Worm (Caenorhabditis elegans) whole organism, L4/young adult: ENCODE measurements around the gene lgc-49.

Experiments
- W03F9.2 ChIP-seq: fragments of 150-350 bp; optimal IDR thresholded peaks from 2 replicates; lab custom pipeline; 2014; ENCODE audit warnings: missing biosample characterization, missing genetic modification characterization
- dao-5 ChIP-seq: sonication (generic microtip); optimal IDR thresholded peaks from 2 replicates; lab custom pipeline; 2016; ENCODE audit warnings: missing genotype, missing genetic modification characterization, moderate library complexity, missing compliant biosample characterization
- him-1 ChIP-seq: sonication (generic microtip); optimal IDR thresholded peaks from 2 replicates; lab custom pipeline; 2016; ENCODE audit warnings: missing genotype, missing genetic modification reagents, missing genetic modification characterization, missing compliant biosample characterization

The lgc-49 gene

DNA sequence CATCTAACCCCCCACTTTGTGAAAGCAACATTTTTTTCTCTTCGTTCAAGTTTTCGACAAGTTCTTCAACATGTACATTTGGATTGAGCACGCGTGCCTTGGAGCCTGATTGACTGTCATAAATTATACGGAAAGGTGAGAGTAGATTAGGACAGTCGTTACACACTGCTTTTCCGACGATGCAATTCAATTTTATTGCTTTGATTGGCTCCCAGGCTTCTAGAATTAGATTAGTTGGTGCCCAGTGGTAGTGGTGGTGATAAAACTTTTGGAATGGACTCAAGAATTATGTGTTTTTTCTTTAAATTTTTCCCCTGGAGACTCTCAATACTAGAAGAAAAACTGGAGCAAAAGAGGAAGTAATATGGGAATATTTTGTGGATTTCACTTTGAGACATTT lies 13.4 kb downstream of the lgc-49 start:
- no peak for TF ChIP-seq dao-5 (tag; lab: Kevin White, UChicago)
- no peak for TF ChIP-seq him-1 (tag; lab: Kevin White, UChicago)
- TF ChIP-seq W03F9.2 (tag; lab: Kevin White, UChicago) = no peak

DNA sequence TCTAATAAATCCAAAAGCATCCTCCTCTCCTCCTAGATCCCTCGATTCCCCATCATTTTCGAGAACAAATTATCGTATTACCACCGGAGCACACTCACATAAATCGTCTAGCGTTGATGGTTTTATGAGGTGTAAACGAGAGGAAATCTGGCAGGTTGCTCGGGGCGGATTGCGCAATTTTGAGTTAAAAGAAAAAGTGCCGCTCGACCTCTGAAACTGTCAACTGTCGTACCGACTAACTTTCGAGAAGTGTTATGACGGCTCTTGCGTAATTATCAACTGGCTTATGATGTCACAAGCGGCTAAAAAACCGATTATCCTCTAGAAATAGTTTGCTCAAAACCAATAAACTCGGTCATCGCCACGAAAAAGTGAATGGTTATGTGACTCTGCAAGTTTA lies 15.4 kb downstream of the lgc-49 start:
- TF ChIP-seq dao-5 (tag; lab: Kevin White, UChicago) = no peak
- TF ChIP-seq W03F9.2 (tag; lab: Kevin White, UChicago) = no peak

DNA sequence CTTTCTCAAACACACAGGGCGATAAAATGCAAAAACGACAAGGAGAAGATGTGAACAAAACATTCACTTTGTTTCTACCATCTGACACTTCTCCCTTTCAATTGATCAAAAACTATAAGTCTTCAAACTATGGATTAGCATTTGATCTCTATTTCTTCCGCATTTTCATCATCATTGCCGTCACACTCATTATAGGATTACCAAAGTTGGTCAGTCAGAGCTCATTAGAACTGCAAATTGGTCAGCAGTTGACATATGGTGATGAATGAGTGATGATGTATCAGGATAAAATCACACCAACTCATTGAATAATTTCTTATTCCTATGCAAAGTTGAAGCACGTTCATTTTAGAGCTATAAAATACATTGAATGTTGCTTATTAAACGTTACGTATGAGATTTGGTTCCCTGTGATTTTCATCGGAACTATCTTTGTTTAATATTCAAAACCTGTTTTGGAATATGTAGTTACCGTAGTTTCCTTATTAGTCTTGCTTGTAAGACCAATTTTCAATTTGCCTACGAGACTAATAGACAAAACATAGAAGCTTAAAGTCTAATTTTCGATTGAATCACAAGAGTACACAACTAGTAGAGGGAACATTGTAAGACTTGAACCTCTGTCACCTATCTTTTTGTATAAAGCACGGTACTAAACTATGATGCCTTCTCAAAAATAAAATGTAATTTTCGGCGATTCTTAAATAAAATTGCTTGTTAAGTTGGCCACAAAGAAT lies 18.5 kb downstream of the lgc-49 start:
- TF ChIP-seq dao-5 (tag; lab: Kevin White, UChicago) (no peak), W03F9.2 (tag; lab: Kevin White, UChicago) (no peak), him-1 (tag; lab: Kevin White, UChicago) (no peak)

DNA sequence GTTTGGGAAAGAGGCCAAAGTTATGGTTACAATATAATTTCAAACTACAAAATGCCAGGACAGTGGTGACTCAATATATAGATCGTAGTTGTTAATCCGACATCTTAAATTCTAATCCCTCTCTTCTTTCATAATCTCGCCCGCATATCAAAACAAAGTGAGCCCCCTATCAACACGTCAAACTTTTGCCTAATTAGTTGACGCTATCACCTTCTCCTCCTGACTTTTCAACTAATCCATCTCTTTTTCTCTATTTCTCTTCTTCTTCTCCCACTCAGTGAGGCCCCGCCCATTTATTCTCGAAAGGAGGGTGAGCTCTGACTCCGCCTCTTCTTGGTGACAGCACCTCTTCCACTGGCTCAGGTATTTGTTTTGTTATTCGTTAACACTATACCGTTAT lies 20.2 kb downstream of the lgc-49 start:
- TF ChIP-seq him-1 (tag; lab: Kevin White, UChicago) (no peak), dao-5 (tag; lab: Kevin White, UChicago) (no peak)

DNA sequence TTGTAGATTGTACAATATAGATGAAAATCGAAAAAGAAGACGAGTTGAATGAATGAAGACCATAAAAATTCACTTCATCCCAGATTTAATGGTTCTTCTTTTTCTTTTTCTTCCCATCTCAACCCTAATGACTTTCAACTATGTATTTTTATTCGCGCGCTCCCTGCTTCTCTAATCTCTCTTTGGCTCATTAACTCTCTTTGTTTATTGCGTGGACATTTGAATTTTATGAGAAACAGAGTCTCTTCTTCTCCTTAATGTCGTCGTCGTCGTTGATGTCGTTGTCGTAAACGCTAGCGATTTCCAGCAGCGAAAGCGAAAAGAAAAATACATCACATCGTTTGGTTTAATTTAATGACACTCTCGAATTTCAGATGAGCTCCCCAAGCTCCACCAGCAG lies 23.5 kb downstream of the lgc-49 start:
- TF ChIP-seq dao-5 (tag; lab: Kevin White, UChicago) (no peak), him-1 (tag; lab: Kevin White, UChicago) (no peak), W03F9.2 (tag; lab: Kevin White, UChicago) (no peak)

DNA sequence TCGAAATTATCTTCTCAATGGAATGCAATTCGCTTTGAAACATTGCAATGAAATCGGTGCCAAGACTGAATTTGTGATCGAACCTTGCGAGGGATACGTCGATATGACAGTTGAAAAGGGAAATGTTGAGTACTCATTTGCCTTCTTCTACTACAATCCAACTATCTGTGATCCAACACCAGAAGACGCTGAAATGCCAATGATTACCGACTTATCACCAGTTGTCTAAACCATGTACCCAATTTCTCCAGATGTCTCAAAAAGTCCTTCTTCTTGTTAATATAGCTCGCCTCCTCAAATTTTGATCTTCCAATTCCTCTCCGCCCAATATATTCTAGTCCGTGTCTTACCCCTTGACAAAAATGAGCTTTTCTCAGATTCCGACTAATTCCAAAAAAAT lies 25.1 kb downstream of the lgc-49 start:
- no peak for TF ChIP-seq W03F9.2 (tag; lab: Kevin White, UChicago)
- TF ChIP-seq dao-5 (tag; lab: Kevin White, UChicago) = no peak
- no peak for TF ChIP-seq him-1 (tag; lab: Kevin White, UChicago)

DNA sequence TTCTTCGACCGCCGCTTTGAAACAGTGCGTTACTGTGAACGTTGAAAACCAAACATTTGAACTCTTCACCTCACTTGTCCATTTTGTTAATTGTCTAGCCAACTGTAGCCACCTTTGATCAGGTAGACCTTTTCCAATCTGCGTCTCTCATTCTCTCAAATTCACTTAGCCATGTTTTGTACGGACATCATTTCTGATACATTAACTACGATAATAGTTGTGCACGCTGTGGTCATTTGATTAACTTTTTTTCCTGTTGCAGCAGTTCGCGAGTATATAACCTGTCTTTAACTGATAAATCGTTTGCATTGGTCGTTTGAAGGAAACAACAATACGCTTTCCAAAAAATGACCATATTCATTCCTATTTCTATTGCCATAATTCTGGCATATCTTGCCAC lies 26.3 kb downstream of the lgc-49 start, which contains the start of gene cyp-29A2:
TSS of gene cyp-29A2 (plus strand) at position 190 of the 400 bp plus-strand sequence.
- no peak for TF ChIP-seq W03F9.2 (tag; lab: Kevin White, UChicago)
- TF ChIP-seq him-1 (tag; lab: Kevin White, UChicago) = no peak
- TF ChIP-seq dao-5 (tag; lab: Kevin White, UChicago) = no peak

DNA sequence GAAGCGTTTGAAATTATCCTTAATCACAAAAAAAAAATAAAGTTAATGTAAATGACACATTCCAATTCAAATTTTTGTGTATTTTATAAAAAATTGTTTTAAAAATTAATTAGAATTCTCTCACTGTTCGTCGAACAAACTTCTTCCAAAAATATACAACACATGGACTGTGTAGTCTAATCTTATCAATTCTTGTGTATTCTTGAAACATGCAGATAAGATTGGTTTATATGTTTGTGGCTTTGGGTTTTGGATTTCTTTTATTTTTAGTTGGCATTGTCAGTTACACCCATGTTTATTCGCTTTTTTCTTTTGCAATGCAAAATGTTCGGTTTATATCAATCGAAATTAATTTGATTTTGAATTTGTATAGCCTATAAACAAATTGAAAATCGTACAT lies 29.3 kb downstream of the lgc-49 start:
- TF ChIP-seq him-1 (tag; lab: Kevin White, UChicago) = no peak
- TF ChIP-seq W03F9.2 (tag; lab: Kevin White, UChicago) = no peak
- TF ChIP-seq dao-5 (tag; lab: Kevin White, UChicago) = no peak

DNA sequence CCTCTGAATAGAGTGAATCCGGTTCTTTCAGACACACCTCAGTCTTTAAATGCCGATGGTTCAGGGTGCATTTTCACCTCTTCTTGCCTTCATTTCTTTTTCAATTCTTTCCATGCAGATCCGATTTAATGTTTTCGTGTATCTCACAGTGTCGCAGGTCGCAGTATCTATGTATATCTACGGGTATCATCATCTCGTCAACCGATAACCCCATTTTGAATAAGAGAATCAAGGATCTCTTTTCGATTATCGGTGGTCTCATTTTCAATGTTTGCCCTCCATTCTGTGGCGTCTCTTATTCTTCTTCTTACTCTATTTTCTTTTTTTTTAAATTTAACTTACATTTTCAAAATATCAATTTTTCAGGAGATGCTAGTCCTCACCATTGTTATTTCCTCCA lies 29.9 kb downstream of the lgc-49 start, which contains the start of gene T19B10.2:
TSS of gene T19B10.2 (plus strand) at position 367 of the 400 bp plus-strand sequence.
- TF ChIP-seq dao-5 (tag; lab: Kevin White, UChicago) (no peak), him-1 (tag; lab: Kevin White, UChicago) (no peak)

DNA sequence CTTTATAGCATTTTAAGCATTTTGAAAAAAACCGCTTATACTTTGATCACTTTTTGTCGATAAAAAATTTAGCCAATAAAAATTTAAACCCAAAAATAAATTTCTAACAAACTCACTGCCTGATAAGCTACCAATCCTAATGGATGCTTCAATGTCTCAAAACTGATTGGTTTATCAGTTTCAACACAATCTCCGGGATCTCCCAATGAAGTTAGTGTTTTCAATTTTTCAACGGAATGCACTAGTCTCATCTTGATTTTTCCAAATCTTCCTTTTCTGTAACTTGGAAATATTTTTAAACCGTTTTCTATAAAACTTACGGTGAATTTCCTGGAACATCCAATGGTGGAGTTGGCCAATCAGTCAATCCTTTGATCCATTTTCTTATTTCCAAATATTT lies 32.6 kb downstream of the lgc-49 start:
- no peak for TF ChIP-seq W03F9.2 (tag; lab: Kevin White, UChicago)
- no peak for TF ChIP-seq dao-5 (tag; lab: Kevin White, UChicago)
- no peak for TF ChIP-seq him-1 (tag; lab: Kevin White, UChicago)

DNA sequence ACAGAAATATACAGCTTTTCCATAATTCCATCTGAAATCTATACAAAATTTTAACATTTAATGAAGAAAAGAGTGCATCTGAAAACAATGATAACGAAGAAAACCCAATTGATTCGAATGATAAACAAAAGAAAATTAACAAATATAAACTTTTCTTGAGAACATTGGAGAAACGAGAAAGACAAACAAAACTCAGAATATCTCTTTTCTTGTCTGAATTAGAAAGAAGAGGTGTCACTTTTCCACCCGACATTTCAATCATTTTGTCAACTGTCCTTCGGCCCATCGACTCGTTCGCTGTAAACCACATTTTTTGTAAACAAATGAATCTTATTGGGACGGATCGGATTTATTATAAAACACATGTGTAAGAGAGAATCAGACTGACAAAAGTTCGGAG lies 34.9 kb downstream of the lgc-49 start, which contains the start of gene bgal-1:
TSS of gene bgal-1 (minus strand) at position 38 of the 400 bp plus-strand sequence.
- no peak for TF ChIP-seq dao-5 (tag; lab: Kevin White, UChicago)
- no peak for TF ChIP-seq W03F9.2 (tag; lab: Kevin White, UChicago)
- TF ChIP-seq him-1 (tag; lab: Kevin White, UChicago) = no peak

DNA sequence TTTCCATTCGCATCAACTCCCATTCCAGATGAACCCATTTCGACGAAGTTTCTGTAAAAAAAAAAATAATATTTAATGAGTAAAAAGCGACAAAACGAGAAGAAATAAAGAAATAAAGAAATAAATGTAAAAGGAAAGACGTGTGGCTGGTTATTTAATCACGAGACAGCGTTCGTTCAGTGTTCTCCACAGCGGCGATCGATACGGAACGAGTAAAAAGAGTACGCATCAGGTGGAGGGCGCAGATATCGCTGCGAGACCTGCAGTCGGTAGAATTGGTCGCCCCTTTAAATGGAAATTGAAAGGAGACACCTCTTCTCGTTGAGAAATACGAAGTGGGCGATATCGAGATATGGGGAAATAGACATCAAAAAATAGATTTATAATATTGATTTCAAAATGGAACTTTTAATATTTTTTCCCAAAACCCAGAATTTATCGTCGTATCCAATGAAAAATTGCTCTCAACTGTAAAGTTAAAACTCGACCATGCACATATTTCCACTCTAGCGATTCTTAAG lies 37.6 kb downstream of the lgc-49 start, which contains the start of gene pqn-70:
TSS of gene pqn-70 (minus strand) at position 51 of the 521 bp plus-strand sequence.
- no peak for TF ChIP-seq dao-5 (tag; lab: Kevin White, UChicago)
- peak; percentile 72 for TF ChIP-seq W03F9.2 (tag; lab: Kevin White, UChicago)
- TF ChIP-seq him-1 (tag; lab: Kevin White, UChicago) = peak; percentile 66

DNA sequence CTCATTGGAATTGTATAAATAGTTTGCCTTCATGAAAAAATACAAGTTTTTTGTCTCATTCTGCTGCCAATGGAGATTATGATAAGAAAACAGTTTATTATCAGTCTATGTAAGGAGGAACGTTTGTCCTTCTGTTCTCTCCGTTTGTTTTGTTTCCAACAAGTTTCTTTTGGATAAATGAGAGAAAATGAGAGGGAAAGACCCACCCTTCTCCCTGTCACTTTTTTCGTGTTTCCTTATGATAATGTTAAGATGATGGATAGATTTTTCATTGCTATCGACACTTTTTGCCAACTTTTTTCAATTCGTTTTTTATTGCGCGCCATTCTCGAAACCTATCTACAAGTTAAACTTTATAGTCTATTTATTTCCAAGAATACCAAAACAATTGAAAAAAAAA lies 40.1 kb downstream of the lgc-49 start:
- no peak for TF ChIP-seq dao-5 (tag; lab: Kevin White, UChicago)
- no peak for TF ChIP-seq him-1 (tag; lab: Kevin White, UChicago)
- TF ChIP-seq W03F9.2 (tag; lab: Kevin White, UChicago) = no peak

DNA sequence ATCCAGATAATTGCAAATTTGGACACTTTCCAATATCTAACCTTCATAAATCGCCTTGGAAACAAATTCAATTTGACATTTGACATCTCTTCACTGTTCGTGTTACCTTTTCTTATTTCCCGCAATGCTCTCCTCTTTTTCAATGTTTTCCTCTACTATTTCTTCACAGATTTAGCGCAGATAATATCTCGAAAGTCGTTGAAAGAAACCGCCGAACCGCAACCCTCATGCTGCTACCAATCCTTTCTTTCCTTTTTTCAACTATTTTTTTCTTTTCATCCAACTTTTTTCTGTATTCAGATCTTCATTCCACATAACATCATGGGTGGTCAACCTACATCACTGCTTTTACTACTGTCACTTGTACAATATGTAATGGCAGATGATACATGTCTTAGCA lies 43.3 kb downstream of the lgc-49 start, which contains the start of gene T19B10.5:
TSS of gene T19B10.5 (plus strand) at position 301 of the 400 bp plus-strand sequence.
- TF ChIP-seq dao-5 (tag; lab: Kevin White, UChicago) (no peak), W03F9.2 (tag; lab: Kevin White, UChicago) (no peak), him-1 (tag; lab: Kevin White, UChicago) (no peak)
